Worm (Caenorhabditis elegans): ENCODE results near the gene rod-1.

rod-1 gene

ce11 chrIV:7445236-7445635, 33.0 kb upstream of the rod-1 start, which contains the start of gene valv-1:
Gene valv-1 (minus strand): TSS chrIV:7445336.
- TF ChIP-seq nhr-80 (tag; optimal IDR thresholded peaks at IDR 0.05) = peak; percentile 31
- no peak for TF ChIP-seq let-526 (GFP tag; IDR thresholded peaks at IDR 0.05)

- no peak for TF ChIP-seq F55B11.4 (tag; optimal IDR thresholded peaks at IDR 0.05; ENCODE audit: borderline replicate concordance, insufficient read depth)
- no peak for TF ChIP-seq snpc-1.1 (tag; optimal IDR thresholded peaks at IDR 0.05; ENCODE audit: insufficient read depth)
- no peak for TF ChIP-seq F57C9.4 (tag; optimal IDR thresholded peaks at IDR 0.05)
- TF ChIP-seq Y95B8A.8 (GFP tag; IDR thresholded peaks at IDR 0.05) = no peak
- no peak for TF ChIP-seq B0035.1 (tag; optimal IDR thresholded peaks at IDR 0.05)
- TF ChIP-seq F10E7.11 (tag; optimal IDR thresholded peaks at IDR 0.05) = no peak
- no peak for TF ChIP-seq madf-3 (GFP tag; IDR thresholded peaks at IDR 0.05)
- TF ChIP-seq ztf-28 (GFP tag; IDR thresholded peaks at IDR 0.05) = no peak
- TF ChIP-seq K12H6.12 (tag; optimal IDR thresholded peaks at IDR 0.05) = no peak
- TF ChIP-seq mcd-1 (GFP tag; IDR thresholded peaks at IDR 0.05) = no peak
- TF ChIP-seq chd-7 (tag; optimal IDR thresholded peaks at IDR 0.05) = no peak
- no peak for TF ChIP-seq nhr-120 (GFP tag; IDR thresholded peaks at IDR 0.05)
- TF ChIP-seq C17E4.6 (GFP tag; IDR thresholded peaks at IDR 0.05) = no peak
- TF ChIP-seq B0019.2 (GFP tag; conservative IDR thresholded peaks at IDR 0.05) = no peak
- no peak for TF ChIP-seq ceh-40 (GFP tag; IDR thresholded peaks at IDR 0.05)
These were observed 32.3 kb upstream of the rod-1 start, which contains the start of gene B0496.1 for ce11 chrIV:7445995-7446394. Gene B0496.1 (plus strand): TSS chrIV:7446295.

- TF ChIP-seq lin-35 (GFP tag; optimal IDR thresholded peaks at IDR 0.05) (no peak), mcd-1 (GFP tag; IDR thresholded peaks at IDR 0.05) (no peak), dpl-1 (GFP tag; optimal IDR thresholded peaks at IDR 0.05) (no peak), bed-2 (GFP tag; IDR thresholded peaks at IDR 0.05) (no peak), K11D2.4 (GFP tag; IDR thresholded peaks at IDR 0.05) (no peak), somi-1 (GFP tag; optimal IDR thresholded peaks at IDR 0.05) (no peak), lag-1 (GFP tag; IDR thresholded peaks at IDR 0.05) (no peak), mel-28 (tag; optimal IDR thresholded peaks at IDR 0.05; ENCODE audit: borderline replicate concordance) (no peak), C06A6.2 (GFP tag; conservative IDR thresholded peaks at IDR 0.05) (no peak), madf-8 (GFP tag; conservative IDR thresholded peaks at IDR 0.05) (no peak), sea-2 (GFP tag; IDR thresholded peaks at IDR 0.05) (no peak), F23B12.7 (tag; optimal IDR thresholded peaks at IDR 0.05; ENCODE audit: insufficient read depth) (no peak), ccch-3 (GFP tag; optimal IDR thresholded peaks at IDR 0.05) (no peak), snpc-4 (GFP tag; optimal IDR thresholded peaks at IDR 0.05) (no peak), snpc-4 (tag; optimal IDR thresholded peaks at IDR 0.05) (no peak), nhr-27 (tag; optimal IDR thresholded peaks at IDR 0.05) (no peak), ceh-79 (tag; optimal IDR thresholded peaks at IDR 0.05) (no peak)
These were observed 30.7 kb upstream of the rod-1 start, which contains the start of gene B0496.2 for ce11 chrIV:7447556-7447955. Gene B0496.2 (plus strand): TSS chrIV:7447856.

- TF ChIP-seq C17E4.6 (GFP tag; IDR thresholded peaks at IDR 0.05) = no peak
These were observed 26.9 kb upstream of the rod-1 start, which contains the start of gene tes-1 for ce11 chrIV:7451345-7451744. Gene tes-1 (minus strand): TSS chrIV:7451445.

- no peak for TF ChIP-seq xnd-1 (tag; optimal IDR thresholded peaks at IDR 0.05)
- no peak for TF ChIP-seq rcor-1 (GFP tag; IDR thresholded peaks at IDR 0.05)
- TF ChIP-seq ceh-91 (GFP tag; IDR thresholded peaks at IDR 0.05) = no peak
These were observed 24.5 kb upstream of the rod-1 start for ce11 chrIV:7453661-7454159.

Measured in whole organism, young adult.